Worm (Caenorhabditis elegans): ENCODE results near the gene his-16.

The his-16 gene

DNA sequence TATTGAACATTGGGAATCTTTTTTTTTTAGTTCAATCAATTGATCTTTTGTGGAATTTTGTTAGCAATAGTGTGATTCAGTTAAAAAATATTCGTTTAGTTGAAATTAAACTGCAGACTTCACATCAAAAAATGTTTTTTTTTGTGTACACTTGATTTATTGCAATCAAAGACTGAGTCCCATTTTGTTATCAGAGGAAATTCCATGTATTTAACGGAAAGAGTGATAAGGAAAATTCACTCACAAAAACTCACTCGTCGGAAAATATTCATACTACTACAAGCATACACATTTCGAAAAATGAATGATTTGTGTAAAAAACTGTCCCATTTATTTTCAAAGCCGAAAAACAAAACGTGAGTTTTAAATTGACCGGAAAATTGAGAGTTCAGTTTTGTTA, 46.6 kb downstream of the his-16 start, which contains the start of gene C01B9.1:
TSS of gene C01B9.1 (plus strand) at position 241 of the 400 bp plus-strand sequence.
- TF ChIP-seq mes-4 (tag; optimal IDR thresholded peaks at IDR 0.05) (no peak), nhr-80 (tag; optimal IDR thresholded peaks at IDR 0.05) (peak; percentile 47), B0035.1 (tag; optimal IDR thresholded peaks at IDR 0.05) (no peak), hmg-20 (GFP tag; IDR thresholded peaks at IDR 0.05) (no peak), lin-54 (GFP tag; optimal IDR thresholded peaks at IDR 0.05) (no peak), snpc-1.1 (tag; optimal IDR thresholded peaks at IDR 0.05; ENCODE audit: insufficient read depth) (no peak), akir-1 (GFP tag; optimal IDR thresholded peaks at IDR 0.05) (no peak)

All from whole organism, young adult.